Worm (Caenorhabditis elegans): ENCODE results near the gene ZK455.5.

ZK455.5 gene

DNA sequence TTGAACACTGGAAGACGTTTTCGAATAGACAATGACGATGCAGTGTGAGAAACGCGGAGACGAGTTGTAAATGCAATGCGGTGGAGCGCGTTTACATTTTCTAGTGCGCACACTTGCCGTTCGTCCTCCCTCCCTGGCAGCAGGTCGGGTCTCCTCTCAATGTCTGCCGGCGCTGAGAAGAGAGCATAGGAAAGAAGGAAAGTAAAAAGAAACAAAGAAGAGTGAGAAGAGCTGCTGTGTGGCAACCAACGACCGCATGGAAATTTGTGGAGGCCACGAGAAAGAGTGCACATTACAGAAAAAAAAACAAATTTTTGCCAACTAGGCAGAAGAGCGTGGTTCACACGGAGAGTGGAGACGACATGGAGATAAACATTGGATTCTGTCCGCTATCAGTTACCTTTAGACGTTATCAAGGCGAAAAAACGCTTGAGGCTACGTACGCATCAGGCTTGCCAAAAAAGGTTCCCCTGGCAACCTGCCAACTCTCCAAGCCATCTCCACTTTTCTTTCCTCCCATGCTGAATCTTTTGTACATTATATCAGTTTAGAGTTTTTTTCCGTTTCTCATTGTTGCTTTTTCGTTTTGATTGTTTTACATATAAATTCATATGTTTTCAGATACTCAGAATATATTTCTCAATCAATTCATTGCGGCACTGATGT lies 27.0 kb downstream of the ZK455.5 start, which contains the start of the genes snrp-40.1 and F08G12.3 (continued):
- TF ChIP-seq C08G9.2 (tag; optimal IDR thresholded peaks at IDR 0.05), result peak; percentile 33
- no peak for TF ChIP-seq fkh-6 (tag; optimal IDR thresholded peaks at IDR 0.05)
- no peak for TF ChIP-seq nhr-11 (tag; optimal IDR thresholded peaks at IDR 0.05)
- peak; percentile 80 for TF ChIP-seq unc-55 (GFP tag; optimal IDR thresholded peaks at IDR 0.05)
- TF ChIP-seq pat-9 (tag; optimal IDR thresholded peaks at IDR 0.05), result no peak
- peak; percentile 49 for TF ChIP-seq sdc-2 (tag; optimal IDR thresholded peaks at IDR 0.05)
- TF ChIP-seq Y22D7AL.16 (tag; optimal IDR thresholded peaks at IDR 0.05), result no peak
- no peak for TF ChIP-seq ceh-30 (tag; optimal IDR thresholded peaks at IDR 0.05)
- TF ChIP-seq hlh-13 (GFP tag; optimal IDR thresholded peaks at IDR 0.05), result no peak
- TF ChIP-seq ref-2 (tag; optimal IDR thresholded peaks at IDR 0.05), result peak; percentile 68
- peak; percentile 10 for TF ChIP-seq syd-9 (tag; optimal IDR thresholded peaks at IDR 0.05)
- TF ChIP-seq dmd-4 (tag; optimal IDR thresholded peaks at IDR 0.05; ENCODE audit: borderline replicate concordance), result peak; percentile 3
- TF ChIP-seq rnt-1 (tag; optimal IDR thresholded peaks at IDR 0.05), result peak; percentile 51

DNA sequence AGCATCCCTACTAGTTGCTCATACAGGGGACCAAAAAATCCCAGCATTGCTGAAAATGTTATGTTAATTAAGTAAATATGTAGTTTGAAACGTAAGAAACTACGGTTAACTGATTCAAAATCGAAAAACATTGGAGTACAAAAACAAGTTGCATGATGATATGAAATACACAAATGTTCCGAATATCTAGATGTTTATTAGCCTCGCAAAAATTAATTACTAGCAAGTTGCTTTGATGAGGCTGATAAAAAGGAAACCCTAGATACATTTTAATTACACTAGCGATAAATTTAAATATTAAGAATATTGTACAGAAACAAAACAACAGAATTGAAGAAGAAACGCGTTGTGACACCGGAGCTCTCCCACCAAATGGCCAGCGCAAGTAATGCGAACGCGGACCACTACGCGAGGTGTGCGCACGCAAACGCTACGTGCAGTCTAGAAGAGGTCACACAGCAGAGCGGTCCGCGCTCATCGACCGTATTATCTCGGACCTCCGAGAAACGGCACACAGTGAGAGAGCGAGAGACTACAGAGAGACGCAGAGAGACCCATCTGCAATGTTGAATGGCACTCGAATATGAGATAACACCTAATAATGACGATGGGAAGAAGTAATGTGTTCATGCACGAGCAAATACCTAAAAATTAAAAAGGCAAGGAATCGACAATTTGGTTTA lies 29.9 kb downstream of the ZK455.5 start, which contains the start of gene inx-2:
Gene inx-2 (minus strand): TSS at position 51 of the 683 bp plus-strand sequence.
- TF ChIP-seq dmd-4 (tag; optimal IDR thresholded peaks at IDR 0.05; ENCODE audit: borderline replicate concordance), result no peak
- no peak for TF ChIP-seq sox-4 (tag; optimal IDR thresholded peaks at IDR 0.05)
- no peak for TF ChIP-seq pha-4 (tag; optimal IDR thresholded peaks at IDR 0.05)
- TF ChIP-seq hlh-30 (tag; optimal IDR thresholded peaks at IDR 0.05; ENCODE audit: insufficient read depth), result peak; percentile 36
- no peak for TF ChIP-seq pat-9 (tag; optimal IDR thresholded peaks at IDR 0.05)
- TF ChIP-seq pax-1 (tag; optimal IDR thresholded peaks at IDR 0.05), result peak; percentile 48
- TF ChIP-seq ama-1 (optimal IDR thresholded peaks at IDR 0.05), result no peak
- TF ChIP-seq pqm-1 (tag; optimal IDR thresholded peaks at IDR 0.05), result no peak
- TF ChIP-seq K02D7.2 (tag; optimal IDR thresholded peaks at IDR 0.05), result no peak
- TF ChIP-seq K09A11.1 (tag; optimal IDR thresholded peaks at IDR 0.05; ENCODE audit: insufficient read depth), result no peak
- TF ChIP-seq ceh-31 (tag; optimal IDR thresholded peaks at IDR 0.05), result peak; percentile 36
- no peak for TF ChIP-seq ceh-18 (tag; optimal IDR thresholded peaks at IDR 0.05)
- no peak for TF ChIP-seq dve-1 (tag; optimal IDR thresholded peaks at IDR 0.05)
- TF ChIP-seq ceh-48 (tag; optimal IDR thresholded peaks at IDR 0.05), result no peak
- no peak for TF ChIP-seq ceh-6 (GFP tag; optimal IDR thresholded peaks at IDR 0.05)
- TF ChIP-seq ceh-19 (GFP tag; optimal IDR thresholded peaks at IDR 0.05), result no peak
- no peak for TF ChIP-seq lim-6 (tag; optimal IDR thresholded peaks at IDR 0.05)
- no peak for TF ChIP-seq Y22D7AL.16 (tag; optimal IDR thresholded peaks at IDR 0.05)
- TF ChIP-seq elt-2 (tag; optimal IDR thresholded peaks at IDR 0.05), result peak; percentile 44
- no peak for TF ChIP-seq ceh-45 (GFP tag; IDR thresholded peaks at IDR 0.05)
- TF ChIP-seq fkh-10 (GFP tag; optimal IDR thresholded peaks at IDR 0.05), result no peak
- TF ChIP-seq che-1 (tag; optimal IDR thresholded peaks at IDR 0.05), result no peak
- TF ChIP-seq ceh-9 (tag; optimal IDR thresholded peaks at IDR 0.05), result no peak
- no peak for TF ChIP-seq syd-9 (tag; optimal IDR thresholded peaks at IDR 0.05)
- TF ChIP-seq unc-55 (GFP tag; optimal IDR thresholded peaks at IDR 0.05), result no peak
- peak; percentile 63 for TF ChIP-seq tbx-2 (tag; optimal IDR thresholded peaks at IDR 0.05)
- TF ChIP-seq fkh-6 (tag; optimal IDR thresholded peaks at IDR 0.05), result no peak
- TF ChIP-seq F13H6.1 (tag; optimal IDR thresholded peaks at IDR 0.05), result no peak
- TF ChIP-seq nhr-11 (tag; optimal IDR thresholded peaks at IDR 0.05), result no peak
- TF ChIP-seq hlh-13 (GFP tag; optimal IDR thresholded peaks at IDR 0.05), result no peak
- no peak for TF ChIP-seq pag-3 (tag; optimal IDR thresholded peaks at IDR 0.05; ENCODE audit: borderline replicate concordance)
- no peak for TF ChIP-seq ceh-24 (tag; optimal IDR thresholded peaks at IDR 0.05)
- TF ChIP-seq unc-42 (tag; optimal IDR thresholded peaks at IDR 0.05), result no peak
- TF ChIP-seq pros-1 (tag; optimal IDR thresholded peaks at IDR 0.05), result no peak
- no peak for TF ChIP-seq nhr-232 (tag; optimal IDR thresholded peaks at IDR 0.05)
- no peak for TF ChIP-seq ceh-14 (tag; optimal IDR thresholded peaks at IDR 0.05)
- TF ChIP-seq ceh-34 (tag; optimal IDR thresholded peaks at IDR 0.05), result peak; percentile 19
- peak; percentile 50 for TF ChIP-seq sdc-2 (tag; optimal IDR thresholded peaks at IDR 0.05)
- TF ChIP-seq ceh-2 (tag; optimal IDR thresholded peaks at IDR 0.05), result no peak
- no peak for TF ChIP-seq hlh-15 (tag; optimal IDR thresholded peaks at IDR 0.05)
- TF ChIP-seq elt-4 (tag; optimal IDR thresholded peaks at IDR 0.05), result no peak
- TF ChIP-seq npax-4 (tag; optimal IDR thresholded peaks at IDR 0.05), result no peak
- no peak for TF ChIP-seq unc-86 (tag; optimal IDR thresholded peaks at IDR 0.05)
- TF ChIP-seq fax-1 (tag; optimal IDR thresholded peaks at IDR 0.05), result no peak

Measured in whole organism, late embryonic.